Worm (Caenorhabditis elegans) whole organism, young adult: ENCODE data around the gene F25D1.8.

Experiments
- F10E7.11 ChIP-seq: sonication (generic microtip); optimal IDR thresholded peaks from 2 replicates; lab custom pipeline; 2017; ENCODE audit warnings: mild to moderate bottlenecking, missing genetic modification characterization, moderate library complexity, missing compliant biosample characterization
- F33H1.4 ChIP-seq: fragments of 200-800 bp; sonication (Bioruptor generic); IDR thresholded peaks from 2 replicates; pipeline ENCODE4 v1.3.6; 2022; ENCODE audit warnings: missing genetic modification reagents, missing genetic modification characterization, missing compliant biosample characterization
- Y56A3A.18 ChIP-seq: fragments of 200-800 bp; sonication (Bioruptor generic); IDR thresholded peaks from 2 replicates; pipeline ENCODE4 v1.3.6; 2022; ENCODE audit warnings: missing genetic modification reagents, missing genetic modification characterization, missing compliant biosample characterization
- ama-1 ChIP-seq, 3 experiments: fragments of 150-350 bp in 1 of 3; sonication (generic microtip) in 2 of 3; optimal IDR thresholded peaks; 2 replicates each; lab custom pipeline; 2014 to 2018; ENCODE audit warnings: missing biosample characterization in 2 of 3, missing genetic modification characterization in 2 of 3, missing genetic modification reagents in 2 of 3
- bed-1 ChIP-seq: fragments of 200-800 bp; sonication (Bioruptor generic); IDR thresholded peaks from 2 replicates; pipeline ENCODE4 v1.3.6; 2022; ENCODE audit warnings: missing genetic modification reagents, missing genetic modification characterization, missing compliant biosample characterization
- let-526 ChIP-seq: fragments of 200-800 bp; sonication (Bioruptor generic); IDR thresholded peaks from 2 replicates; pipeline ENCODE4 v1.3.6; 2022; ENCODE audit warnings: missing genetic modification reagents, missing genetic modification characterization, missing compliant biosample characterization
- lin-35 ChIP-seq, 3 experiments: fragments of 150-350 bp in 2 of 3; sonication (generic microtip) in 1 of 3; optimal IDR thresholded peaks; 2 replicates each; lab custom pipeline; 2014 to 2018; ENCODE audit warnings: missing biosample characterization in 3 of 3, missing genetic modification characterization in 3 of 3, missing genetic modification reagents in 3 of 3
- madf-10 ChIP-seq: sonication (generic microtip); optimal IDR thresholded peaks from 2 replicates; lab custom pipeline; 2016; ENCODE audit warnings: mild to moderate bottlenecking, missing genetic modification characterization, missing compliant biosample characterization
- mel-28 ChIP-seq: sonication (generic microtip); optimal IDR thresholded peaks from 2 replicates; lab custom pipeline; 2016; ENCODE audit warnings: borderline replicate concordance, mild to moderate bottlenecking, missing genetic modification characterization, missing compliant biosample characterization
- nfya-1 ChIP-seq: sonication (generic microtip); optimal IDR thresholded peaks from 2 replicates; lab custom pipeline; 2017; ENCODE audit warnings: antibody characterized with exemption, missing compliant biosample characterization, missing genetic modification characterization, borderline replicate concordance; ENCODE audit not compliant: insufficient read depth
- pha-4 ChIP-seq: fragments of 150-350 bp; sonication (generic microtip); optimal IDR thresholded peaks from 2 replicates; lab custom pipeline; 2014; ENCODE audit warnings: missing biosample characterization, missing genetic modification reagents, missing genetic modification characterization
- repo-1 ChIP-seq: sonication (generic microtip); optimal IDR thresholded peaks from 2 replicates; lab custom pipeline; 2017; ENCODE audit warnings: mild to moderate bottlenecking, missing genetic modification characterization, missing compliant biosample characterization
- rpc-1 ChIP-seq, 2 experiments: fragments of 150-350 bp in 1 of 2; sonication (generic microtip) in 1 of 2; optimal IDR thresholded peaks; 2 replicates each; lab custom pipeline; 2014 to 2018; ENCODE audit warnings: missing biosample characterization in 1 of 2, missing genetic modification characterization in 1 of 2, missing genetic modification reagents in 1 of 2, missing genotype in 1 of 2
- unc-130 ChIP-seq: sonication (generic microtip); optimal IDR thresholded peaks from 2 replicates; lab custom pipeline; 2016; ENCODE audit warnings: missing genetic modification reagents, missing genetic modification characterization, missing compliant biosample characterization

DNA sequence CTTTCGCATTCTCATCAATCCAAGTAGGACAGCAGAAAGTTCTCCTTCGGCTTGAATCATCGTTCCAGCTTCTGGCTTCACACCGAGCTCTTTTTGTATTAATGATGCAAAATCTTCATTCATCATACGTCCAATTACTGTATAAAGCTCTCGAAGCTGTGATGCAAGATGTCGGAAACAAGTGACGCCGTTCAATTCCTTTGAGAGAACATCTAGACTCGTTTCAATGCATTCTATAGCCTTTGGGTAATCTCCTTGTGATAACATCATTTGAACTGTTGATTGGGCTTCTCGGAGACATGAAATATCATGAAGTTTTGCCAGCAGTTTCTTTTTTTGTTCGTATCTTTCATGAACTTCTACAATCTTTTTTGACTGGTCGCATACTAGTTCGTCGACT, 29.3 kb downstream of the F25D1.8 start:
- TF ChIP-seq mel-28 (tag; lab: Kevin White, UChicago), result no peak
- no peak for TF ChIP-seq F33H1.4 (GFP tag; lab: Robert Waterston, UW)
- no peak for TF ChIP-seq madf-10 (tag; lab: Kevin White, UChicago)
- no peak for TF ChIP-seq unc-130 (GFP tag; lab: Kevin White, UChicago)
- no peak for TF ChIP-seq pha-4 (tag; lab: Kevin White, UChicago)
- no peak for TF ChIP-seq Y56A3A.18 (GFP tag; lab: Robert Waterston, UW)
- TF ChIP-seq bed-1 (GFP tag; lab: Robert Waterston, UW), result no peak
- no peak for TF ChIP-seq ama-1 (optimal IDR thresholded peaks at IDR 0.05; lab: Kevin White, UChicago)
- TF ChIP-seq ama-1 (GFP tag; optimal IDR thresholded peaks at IDR 0.05; lab: Kevin White, UChicago), result no peak
- TF ChIP-seq lin-35 (GFP tag; optimal IDR thresholded peaks at IDR 0.05; lab: Kevin White, UChicago), result no peak
- no peak for TF ChIP-seq nfya-1 (tag; lab: Kevin White, UChicago)
- no peak for TF ChIP-seq repo-1
- TF ChIP-seq let-526, result no peak
- no peak for TF ChIP-seq F10E7.11 (tag; lab: Kevin White, UChicago)
- TF ChIP-seq rpc-1 (optimal IDR thresholded peaks at IDR 0.05; lab: Kevin White, UChicago), result no peak
- no peak for TF ChIP-seq rpc-1 (tag; optimal IDR thresholded peaks at IDR 0.05; lab: Kevin White, UChicago)
